Fruit fly (Drosophila melanogaster): ENCODE measurements around the gene TwdlY.

Gene TwdlY

dm6 chrX:16751579-16752156, 16.9 kb downstream of the TwdlY start, which contains the start of gene goe (continued):
- peak; percentile 88 for TF ChIP-seq chm (GFP tag; IDR thresholded peaks at IDR 0.05)
- peak; percentile 33 for TF ChIP-seq fd102C (GFP tag; optimal IDR thresholded peaks at IDR 0.05)
- TF ChIP-seq Hr3 (GFP tag; optimal IDR thresholded peaks at IDR 0.05) = peak; percentile 67
- TF ChIP-seq CG18476 (GFP tag; optimal IDR thresholded peaks at IDR 0.05) = no peak
- TF ChIP-seq CG7372 (GFP tag; IDR thresholded peaks at IDR 0.05) = peak; percentile 58; the same call in 1 of the 2 replicates
- TF ChIP-seq CG11456 (GFP tag; IDR thresholded peaks at IDR 0.05) = peak; percentile 89
- TF ChIP-seq CG12104 (GFP tag; optimal IDR thresholded peaks at IDR 0.05) = peak; percentile 68
- TF ChIP-seq Rx (GFP tag; IDR thresholded peaks at IDR 0.05) = peak; percentile 69
- TF ChIP-seq CG10462 (GFP tag; optimal IDR thresholded peaks at IDR 0.05) = peak; percentile 68
- peak; percentile 85 for TF ChIP-seq Mes4 (GFP tag; optimal IDR thresholded peaks at IDR 0.05)
- TF ChIP-seq Meics (GFP tag; optimal IDR thresholded peaks at IDR 0.05) = peak; percentile 85
- TF ChIP-seq YL-1 (GFP tag; optimal IDR thresholded peaks at IDR 0.05) = peak; percentile 50
- TF ChIP-seq CG1792 (GFP tag; optimal IDR thresholded peaks at IDR 0.05) = peak; percentile 5
- TF ChIP-seq vnd (GFP tag; IDR thresholded peaks at IDR 0.05; ENCODE audit: partially characterized antibody) = peak; percentile 76
- TF ChIP-seq dpn (GFP tag; optimal IDR thresholded peaks at IDR 0.05) = peak; percentile 82 to 91
- TF ChIP-seq CG10267 (tag; optimal IDR thresholded peaks at IDR 0.05) = peak; percentile 62
- TF ChIP-seq CG2875 (GFP tag; optimal IDR thresholded peaks at IDR 0.05) = peak; percentile 76
- TF ChIP-seq D19A (tag; optimal IDR thresholded peaks at IDR 0.05) = no peak
- peak; percentile 81 for TF ChIP-seq Abd-B (GFP tag; optimal IDR thresholded peaks at IDR 0.05)
- TF ChIP-seq mam (GFP tag; optimal IDR thresholded peaks at IDR 0.05) = peak; percentile 89
- TF ChIP-seq CG14860 (GFP tag; IDR thresholded peaks at IDR 0.05; ENCODE audit: partially characterized antibody) = peak; percentile 56; the same call in 2 of the 3 replicates
- TF ChIP-seq CG2129 (GFP tag; IDR thresholded peaks at IDR 0.05; ENCODE audit: partially characterized antibody) = peak; percentile 74
- peak; percentile 25 for TF ChIP-seq Nf-YC (tag; optimal IDR thresholded peaks at IDR 0.05)
- peak; percentile 56 for TF ChIP-seq CG6683 (GFP tag; optimal IDR thresholded peaks at IDR 0.05)
- peak; percentile 78 for TF ChIP-seq CG12299 (tag; optimal IDR thresholded peaks at IDR 0.05)
- peak; percentile 72 for TF ChIP-seq tin (GFP tag; optimal IDR thresholded peaks at IDR 0.05)
- TF ChIP-seq Fer1 (GFP tag; optimal IDR thresholded peaks at IDR 0.05) = peak; percentile 77
- TF ChIP-seq inv (GFP tag; IDR thresholded peaks at IDR 0.05; ENCODE audit: partially characterized antibody) = peak; percentile 94
- no peak for TF ChIP-seq HLHmδ (GFP tag; optimal IDR thresholded peaks at IDR 0.05)
- TF ChIP-seq toy (GFP tag; IDR thresholded peaks at IDR 0.05) = peak; percentile 51; the same call in 1 of the 2 replicates
- TF ChIP-seq CG4854 (GFP tag; optimal IDR thresholded peaks at IDR 0.05) = peak; percentile 45
- peak; percentile 90 for TF ChIP-seq Dad (GFP tag; optimal IDR thresholded peaks at IDR 0.05)
- TF ChIP-seq CG10274 (GFP tag; optimal IDR thresholded peaks at IDR 0.05) = peak; percentile 19
- TF ChIP-seq ftz-f1 (GFP tag; optimal IDR thresholded peaks at IDR 0.05) = peak; percentile 70
- TF ChIP-seq CG4617 (GFP tag; optimal IDR thresholded peaks at IDR 0.05; ENCODE audit: borderline replicate concordance) = peak; percentile 25
- peak; percentile 70 for TF ChIP-seq mirr (GFP tag; optimal IDR thresholded peaks at IDR 0.05)
- TF ChIP-seq dan (GFP tag; IDR thresholded peaks at IDR 0.05) = no peak
- TF ChIP-seq D19B (GFP tag; optimal IDR thresholded peaks at IDR 0.05) = peak; percentile 20
- peak; percentile 49; the same call in 2 of the 3 replicates for TF ChIP-seq CG11093 (GFP tag; IDR thresholded peaks at IDR 0.05)
- TF ChIP-seq yki (optimal IDR thresholded peaks at IDR 0.05) = no peak
- TF ChIP-seq Elba2 (GFP tag; optimal IDR thresholded peaks at IDR 0.05) = peak; percentile 13
- peak; percentile 31 for TF ChIP-seq CG18262 (tag; optimal IDR thresholded peaks at IDR 0.05)
- peak; percentile 92 for TF ChIP-seq CG13624 (GFP tag; optimal IDR thresholded peaks at IDR 0.05)
- peak; percentile 64 for TF ChIP-seq CG11723 (GFP tag; optimal IDR thresholded peaks at IDR 0.05)
- TF ChIP-seq NC2α (GFP tag; optimal IDR thresholded peaks at IDR 0.05) = peak; percentile 56
- peak; percentile 39 for TF ChIP-seq CG8281 (tag; optimal IDR thresholded peaks at IDR 0.05)
- TF ChIP-seq prd (optimal IDR thresholded peaks at IDR 0.05) = no peak
- peak; percentile 73 for TF ChIP-seq prd (GFP tag; IDR thresholded peaks at IDR 0.05)
- TF ChIP-seq CG31224 (GFP tag; IDR thresholded peaks at IDR 0.05) = peak; percentile 69
- TF ChIP-seq ro (GFP tag; IDR thresholded peaks at IDR 0.05) = peak; percentile 19; the same call in 1 of the 2 replicates

All from whole organism, embryonic.